Worm (Caenorhabditis elegans) whole organism, L3 larva: ENCODE measurements around the gene C15H11.11.

Experiments used
- ceh-16 ChIP-seq: sonication (generic microtip); optimal IDR thresholded peaks from 2 replicates; lab custom pipeline; 2017; ENCODE audit warnings: missing biosample characterization, missing genetic modification characterization
- ceh-82 ChIP-seq: fragments of 150-350 bp; optimal IDR thresholded peaks from 2 replicates; lab custom pipeline; 2014; ENCODE audit warnings: missing biosample characterization, missing genetic modification characterization
- daf-12 ChIP-seq: fragments of 150-350 bp; optimal IDR thresholded peaks from 2 replicates; lab custom pipeline; 2014; ENCODE audit warnings: missing biosample characterization, missing genetic modification reagents, missing genetic modification characterization
- fkh-2 ChIP-seq: fragments of 150-350 bp; optimal IDR thresholded peaks from 2 replicates; lab custom pipeline; 2014; ENCODE audit warnings: missing biosample characterization, missing genetic modification reagents, missing genetic modification characterization
- nhr-43 ChIP-seq: sonication (generic microtip); optimal IDR thresholded peaks from 2 replicates; lab custom pipeline; 2016; ENCODE audit warnings: mild to moderate bottlenecking, missing genetic modification characterization, missing compliant biosample characterization; ENCODE audit not compliant: poor library complexity, severe bottlenecking
- tbx-2 ChIP-seq: sonication (generic microtip); optimal IDR thresholded peaks from 2 replicates; lab custom pipeline; 2016; ENCODE audit warnings: mild to moderate bottlenecking, missing genetic modification characterization, missing compliant biosample characterization

Gene C15H11.11

ce11 chrV:14464368-14464767 lies 49.1 kb downstream of the C15H11.11 start, which contains the start of gene F08H9.4:
Gene F08H9.4, minus strand, starts transcription at chrV:14464428.
- TF ChIP-seq ceh-16 (tag; lab: Kevin White, UChicago) (no peak), daf-12 (no peak), fkh-2 (tag; lab: Kevin White, UChicago) (no peak), tbx-2 (no peak), nhr-43 (tag; lab: Kevin White, UChicago) (no peak), ceh-82 (tag; lab: Kevin White, UChicago) (no peak)
